Fruit fly (Drosophila melanogaster) whole organism, pupa: ENCODE results near the gene c11.1.

Experiments used
- CG13204 ChIP-seq: fragments of 200-800 bp; sonication (Bioruptor generic); optimal IDR thresholded peaks from 2 replicates; lab custom pipeline; 2018; ENCODE audit warnings: missing biosample characterization, mild to moderate bottlenecking, missing genetic modification characterization, moderate library complexity
- CG15710 ChIP-seq: fragments of 200-800 bp; sonication (Bioruptor generic); optimal IDR thresholded peaks from 2 replicates; lab custom pipeline; 2018; ENCODE audit warnings: missing biosample characterization, mild to moderate bottlenecking, missing genetic modification characterization, moderate library complexity
- CG32121 ChIP-seq: fragments of 200-800 bp; sonication (Bioruptor generic); IDR thresholded peaks from 2 replicates; pipeline ENCODE4 v1.3.6; 2022; ENCODE audit warnings: missing biosample characterization, missing genetic modification characterization
- CG34367 ChIP-seq: fragments of 200-800 bp; sonication (Bioruptor generic); optimal IDR thresholded peaks from 2 replicates; lab custom pipeline; 2018; ENCODE audit warnings: missing biosample characterization, mild to moderate bottlenecking, missing genetic modification characterization
- CG8159 ChIP-seq: fragments of 200-800 bp; sonication (Bioruptor generic); optimal IDR thresholded peaks from 3 replicates; lab custom pipeline; 2018; ENCODE audit warnings: missing biosample characterization, mild to moderate bottlenecking, missing genetic modification characterization, moderate library complexity
- CG8301 ChIP-seq: fragments of 200-800 bp; sonication (Bioruptor generic); optimal IDR thresholded peaks from 2 replicates; lab custom pipeline; 2018; ENCODE audit warnings: missing biosample characterization, mild to moderate bottlenecking, missing genetic modification characterization
- CG9948 ChIP-seq: fragments of 200-800 bp; sonication (Bioruptor generic); optimal IDR thresholded peaks from 2 replicates; lab custom pipeline; 2018; ENCODE audit warnings: missing biosample characterization, mild to moderate bottlenecking, missing genetic modification characterization, moderate library complexity
- D1 ChIP-seq: fragments of 200-800 bp; sonication (Bioruptor generic); optimal IDR thresholded peaks from 2 replicates; lab custom pipeline; 2018; ENCODE audit warnings: missing biosample characterization, mild to moderate bottlenecking, missing genetic modification characterization, moderate library complexity
- EcR ChIP-seq: fragments of 200-800 bp; sonication (Bioruptor generic); optimal IDR thresholded peaks from 3 replicates; lab custom pipeline; 2019; ENCODE audit warnings: missing biosample characterization, missing genetic modification characterization, mild to moderate bottlenecking, moderate library complexity, missing genetic modification reagents
- gl ChIP-seq: fragments of 200-800 bp; sonication (Bioruptor generic); optimal IDR thresholded peaks from 2 replicates; lab custom pipeline; 2018; ENCODE audit warnings: missing biosample characterization, mild to moderate bottlenecking, missing genetic modification characterization
- rn ChIP-seq: fragments of 200-800 bp; sonication (Bioruptor generic); IDR thresholded peaks from 2 replicates; pipeline ENCODE4 v1.3.6; 2022; ENCODE audit warnings: missing biosample characterization, missing genetic modification characterization

DNA sequence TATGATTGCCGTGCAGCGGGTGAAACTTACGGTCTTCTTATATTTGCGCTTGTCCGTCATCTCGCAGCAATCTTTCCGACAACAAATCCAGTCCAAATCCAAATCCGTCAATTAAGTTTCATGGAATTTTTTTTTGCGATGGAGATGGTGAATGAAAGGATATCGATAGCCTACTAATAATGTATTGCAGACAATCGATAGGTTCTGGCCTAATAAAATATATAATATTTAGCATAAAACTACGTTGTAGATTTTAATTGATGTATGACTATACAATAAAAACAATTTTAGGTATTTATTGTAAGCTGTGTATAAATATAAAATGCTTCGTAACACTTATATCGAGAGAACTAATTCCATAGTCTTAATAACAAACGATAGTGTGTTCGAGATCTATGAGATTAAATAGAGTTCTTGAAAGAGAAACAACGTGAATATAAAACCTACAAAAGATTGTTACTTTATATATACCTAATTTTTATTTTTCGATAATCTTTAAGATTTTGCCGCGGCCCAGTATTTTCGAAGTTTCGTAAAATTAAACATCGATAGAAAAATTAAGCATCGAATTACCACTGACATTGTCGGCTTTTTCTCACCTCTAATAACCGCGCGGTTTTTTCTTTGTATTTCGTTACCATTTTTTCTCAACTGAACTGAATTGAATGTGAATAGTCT, 9.9 kb downstream of the c11.1 start, which contains the start of the genes Cfp1 and Aladin:
- TF ChIP-seq CG32121 (GFP tag; lab: Robert Waterston, UW) = no peak
- no peak for TF ChIP-seq gl
- no peak for TF ChIP-seq CG8159 (tag; lab: Kevin White, UChicago)
- no peak for TF ChIP-seq CG34367 (tag; lab: Kevin White, UChicago)
- no peak for TF ChIP-seq CG8301 (tag; lab: Kevin White, UChicago)
- no peak for TF ChIP-seq rn
- no peak for TF ChIP-seq EcR (GFP tag; lab: Kevin White, UChicago)
- no peak for TF ChIP-seq CG15710 (tag; lab: Kevin White, UChicago)
- TF ChIP-seq D1 (tag; lab: Kevin White, UChicago) = no peak
- TF ChIP-seq CG13204 (GFP tag; lab: Kevin White, UChicago) = no peak
- no peak for TF ChIP-seq CG9948 (tag; lab: Kevin White, UChicago)
